Worm (Caenorhabditis elegans): ENCODE results near the gene lro-1.
A peak's percentile ranks its signal among the peaks of the same experiment; 100 is the strongest.

Gene lro-1

ce11 chrX:6286154-6286553 lies 14.3 kb downstream of the lro-1 start:
- TF ChIP-seq eyg-1 (tag; optimal IDR thresholded peaks at IDR 0.05) (no peak), T23F11.4 (GFP tag; optimal IDR thresholded peaks at IDR 0.05) (no peak), gmeb-2 (tag; optimal IDR thresholded peaks at IDR 0.05) (no peak), elt-4 (tag; optimal IDR thresholded peaks at IDR 0.05) (no peak), ceh-19 (GFP tag; optimal IDR thresholded peaks at IDR 0.05) (no peak), unc-86 (tag; optimal IDR thresholded peaks at IDR 0.05) (no peak), hlh-13 (GFP tag; optimal IDR thresholded peaks at IDR 0.05) (no peak), ceh-14 (tag; optimal IDR thresholded peaks at IDR 0.05) (no peak), rnt-1 (tag; optimal IDR thresholded peaks at IDR 0.05) (no peak), lin-11 (tag; optimal IDR thresholded peaks at IDR 0.05) (peak; percentile 18), fax-1 (tag; optimal IDR thresholded peaks at IDR 0.05) (no peak), nhr-232 (tag; optimal IDR thresholded peaks at IDR 0.05) (peak; percentile 30), pax-1 (tag; optimal IDR thresholded peaks at IDR 0.05) (no peak), ztf-16 (tag; optimal IDR thresholded peaks at IDR 0.05) (no peak), Y22D7AL.16 (tag; optimal IDR thresholded peaks at IDR 0.05) (no peak), ahr-1 (tag; optimal IDR thresholded peaks at IDR 0.05) (no peak), hlh-30 (tag; optimal IDR thresholded peaks at IDR 0.05; ENCODE audit: insufficient read depth) (peak; percentile 14), odd-2 (tag; optimal IDR thresholded peaks at IDR 0.05) (peak; percentile 23), lim-6 (tag; optimal IDR thresholded peaks at IDR 0.05) (no peak), pag-3 (tag; optimal IDR thresholded peaks at IDR 0.05; ENCODE audit: borderline replicate concordance) (no peak), hlh-8 (tag; optimal IDR thresholded peaks at IDR 0.05) (no peak), sdc-2 (tag; optimal IDR thresholded peaks at IDR 0.05) (peak; percentile 42), pqm-1 (tag; optimal IDR thresholded peaks at IDR 0.05) (no peak), ceh-24 (tag; optimal IDR thresholded peaks at IDR 0.05) (no peak), ceh-18 (tag; optimal IDR thresholded peaks at IDR 0.05) (no peak), ttx-3 (tag; optimal IDR thresholded peaks at IDR 0.05) (peak; percentile 9), K09A11.1 (tag; optimal IDR thresholded peaks at IDR 0.05; ENCODE audit: insufficient read depth) (peak; percentile 43), elt-2 (tag; optimal IDR thresholded peaks at IDR 0.05) (peak; percentile 19), ceh-45 (GFP tag; IDR thresholded peaks at IDR 0.05) (no peak), mec-3 (tag; optimal IDR thresholded peaks at IDR 0.05; ENCODE audit: borderline replicate concordance) (no peak), dmd-4 (tag; optimal IDR thresholded peaks at IDR 0.05; ENCODE audit: borderline replicate concordance) (no peak), che-1 (tag; optimal IDR thresholded peaks at IDR 0.05) (peak; percentile 36), hlh-6 (tag; optimal IDR thresholded peaks at IDR 0.05) (no peak), nhr-11 (tag; optimal IDR thresholded peaks at IDR 0.05) (no peak), unc-3 (GFP tag; conservative IDR thresholded peaks at IDR 0.05) (no peak), unc-3 (tag; optimal IDR thresholded peaks at IDR 0.05) (no peak), pha-2 (tag; optimal IDR thresholded peaks at IDR 0.05) (no peak), unc-42 (tag; optimal IDR thresholded peaks at IDR 0.05) (no peak), C38D4.7 (GFP tag; optimal IDR thresholded peaks at IDR 0.05) (peak; percentile 28), pros-1 (tag; optimal IDR thresholded peaks at IDR 0.05) (no peak), ets-4 (tag; optimal IDR thresholded peaks at IDR 0.05) (no peak), ama-1 (optimal IDR thresholded peaks at IDR 0.05) (no peak), syd-9 (tag; optimal IDR thresholded peaks at IDR 0.05) (no peak), fkh-10 (GFP tag; optimal IDR thresholded peaks at IDR 0.05) (no peak), ceh-6 (GFP tag; optimal IDR thresholded peaks at IDR 0.05) (no peak), ceh-48 (tag; optimal IDR thresholded peaks at IDR 0.05) (peak; percentile 5), pat-9 (tag; optimal IDR thresholded peaks at IDR 0.05) (no peak), ref-2 (tag; optimal IDR thresholded peaks at IDR 0.05) (no peak)
